Fruit fly (Drosophila melanogaster): ENCODE measurements around the gene CG10748.

DNA sequence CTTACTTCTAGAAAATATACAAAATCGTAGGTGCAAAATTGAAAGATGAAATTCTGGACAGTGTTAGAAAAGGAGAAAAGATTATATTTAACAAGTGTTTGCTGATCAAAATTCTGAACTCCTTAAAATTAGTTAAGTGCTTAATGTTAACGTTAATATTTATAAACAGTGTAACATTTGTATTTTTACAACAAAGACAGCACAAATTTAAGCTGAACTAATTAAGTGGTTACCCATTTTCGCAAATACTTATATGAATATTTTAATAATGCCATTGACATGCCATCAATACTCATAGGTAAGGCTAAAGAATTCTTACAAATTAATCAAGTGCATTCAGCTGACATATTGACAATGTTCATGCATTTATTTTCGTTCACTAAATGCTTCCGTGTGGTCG lies 17.6 kb downstream of the CG10748 start, which contains the start of gene CG10752:
- TF ChIP-seq Myc (optimal IDR thresholded peaks at IDR 0.05) = no peak
- TF ChIP-seq psq (optimal IDR thresholded peaks at IDR 0.05) = no peak
- TF ChIP-seq ttk (optimal IDR thresholded peaks at IDR 0.05) = no peak
- no peak for TF ChIP-seq h (optimal IDR thresholded peaks at IDR 0.05)
- TF ChIP-seq Sin3A (optimal IDR thresholded peaks at IDR 0.05) = no peak
- TF ChIP-seq insv (optimal IDR thresholded peaks at IDR 0.05) = no peak

All from Kc167 (cell line).